Fruit fly (Drosophila melanogaster): ENCODE data around the gene NO66.

The NO66 gene

dm6 chrX:4323911-4324368 is 4.7 kb downstream of the NO66 start (continued):
- TF ChIP-seq Max (GFP tag; optimal IDR thresholded peaks at IDR 0.05) (peak; percentile 16), D19B (GFP tag; optimal IDR thresholded peaks at IDR 0.05) (peak; percentile 42), CG14710 (tag; optimal IDR thresholded peaks at IDR 0.05) (peak; percentile 13), CG16815 (GFP tag; optimal IDR thresholded peaks at IDR 0.05) (peak; percentile 36), CG7839 (tag; optimal IDR thresholded peaks at IDR 0.05) (peak; percentile 75), kni (GFP tag; optimal IDR thresholded peaks at IDR 0.05) (no peak), gcm2 (GFP tag; optimal IDR thresholded peaks at IDR 0.05) (peak; percentile 40), Ets65A (GFP tag) (peak; percentile 93), h (optimal IDR thresholded peaks at IDR 0.05) (no peak), CG30431 (GFP tag; optimal IDR thresholded peaks at IDR 0.05) (peak; percentile 19), CG2889 (GFP tag; IDR thresholded peaks at IDR 0.05) (no peak), CG3407 (GFP tag; optimal IDR thresholded peaks at IDR 0.05) (peak; percentile 2), cas (GFP tag; IDR thresholded peaks at IDR 0.05) (0 out of 2 replicates have a peak, but pooled peaks have one; percentile 53), CG11696 (GFP tag; IDR thresholded peaks at IDR 0.05) (0 out of 2 replicates have a peak, but pooled peaks have one; percentile 22), CG10274 (GFP tag; optimal IDR thresholded peaks at IDR 0.05) (peak; percentile 14), zen (tag; optimal IDR thresholded peaks at IDR 0.05) (no peak), pfk (GFP tag; optimal IDR thresholded peaks at IDR 0.05) (no peak), CG12219 (GFP tag; optimal IDR thresholded peaks at IDR 0.05) (no peak), lola (GFP tag; optimal IDR thresholded peaks at IDR 0.05) (no peak), Hsf (GFP tag; optimal IDR thresholded peaks at IDR 0.05) (peak; percentile 56), Ravus (GFP tag; IDR thresholded peaks at IDR 0.05) (no peak), chif (GFP tag; optimal IDR thresholded peaks at IDR 0.05) (peak in 1 of 2 experiments; percentile 34), CG6813 (GFP tag; optimal IDR thresholded peaks at IDR 0.05) (peak; percentile 48), CG4707 (GFP tag; optimal IDR thresholded peaks at IDR 0.05) (no peak), da (GFP tag; optimal IDR thresholded peaks at IDR 0.05) (no peak), TFAM (GFP tag; optimal IDR thresholded peaks at IDR 0.05) (no peak), CG12769 (tag; optimal IDR thresholded peaks at IDR 0.05) (peak; percentile 22), Optix (GFP tag; IDR thresholded peaks at IDR 0.05) (no peak), CTCF (GFP tag; optimal IDR thresholded peaks at IDR 0.05) (no peak), CG4328 (GFP tag; optimal IDR thresholded peaks at IDR 0.05) (peak; percentile 41), emc (GFP tag; optimal IDR thresholded peaks at IDR 0.05) (peak; percentile 49), CG31365 (tag; optimal IDR thresholded peaks at IDR 0.05) (no peak), CG6689 (GFP tag; IDR thresholded peaks at IDR 0.05) (peak; percentile 45; the same call in 1 of the 2 replicates), twi (tag; optimal IDR thresholded peaks at IDR 0.05) (no peak), CG8944 (GFP tag; optimal IDR thresholded peaks at IDR 0.05) (no peak), chm (GFP tag; IDR thresholded peaks at IDR 0.05) (no peak), CG10565 (GFP tag; optimal IDR thresholded peaks at IDR 0.05) (no peak), gro (GFP tag; optimal IDR thresholded peaks at IDR 0.05) (peak; percentile 46), Kr (GFP tag; optimal IDR thresholded peaks at IDR 0.05) (no peak), CG30403 (GFP tag; optimal IDR thresholded peaks at IDR 0.05) (peak; percentile 80), CG11093 (GFP tag; IDR thresholded peaks at IDR 0.05) (peak; percentile 50; the same call in 1 of the 3 replicates), CG17829 (tag; optimal IDR thresholded peaks at IDR 0.05) (peak; percentile 28), salm (tag; optimal IDR thresholded peaks at IDR 0.05) (no peak), B-H1 (GFP tag; IDR thresholded peaks at IDR 0.05) (peak; percentile 27; the same call in 2 of the 3 replicates), peb (GFP tag; IDR thresholded peaks at IDR 0.05) (no peak), luna (GFP tag; optimal IDR thresholded peaks at IDR 0.05) (no peak), ci (GFP tag; IDR thresholded peaks at IDR 0.05) (peak; percentile 50; the same call in 2 of the 3 replicates), dmrt99B (tag; optimal IDR thresholded peaks at IDR 0.05) (peak; percentile 66), CG7987 (GFP tag; optimal IDR thresholded peaks at IDR 0.05) (no peak), fu2 (GFP tag; optimal IDR thresholded peaks at IDR 0.05) (peak; percentile 58), hth (optimal IDR thresholded peaks at IDR 0.05) (no peak), cad (GFP tag; optimal IDR thresholded peaks at IDR 0.05) (no peak)

Measured in whole organism, embryonic.